Worm (Caenorhabditis elegans) whole organism, early embryonic: ENCODE data around the gene ant-1.1.
A peak's percentile ranks its signal among the peaks of the same experiment; 100 is the strongest.

ENCODE experiments used
- B0310.2 ChIP-seq: sonication (generic microtip); optimal IDR thresholded peaks from 2 replicates; lab custom pipeline; 2016; ENCODE audit warnings: mild to moderate bottlenecking, missing genetic modification characterization, missing compliant biosample characterization
- F13C5.2 ChIP-seq: sonication (generic microtip); optimal IDR thresholded peaks from 2 replicates; lab custom pipeline; 2017; ENCODE audit warnings: mild to moderate bottlenecking, missing genetic modification characterization, inconsistent platforms, missing compliant biosample characterization
- aly-1 ChIP-seq: sonication (generic microtip); optimal IDR thresholded peaks from 2 replicates; lab custom pipeline; 2016; ENCODE audit warnings: missing genetic modification characterization, missing compliant biosample characterization
- ama-1 ChIP-seq: fragments of 150-350 bp; optimal IDR thresholded peaks from 2 replicates; lab custom pipeline; 2014
- ceh-13 ChIP-seq: fragments of 200-800 bp; sonication (Bioruptor generic); optimal IDR thresholded peaks from 2 replicates; lab custom pipeline; 2018; ENCODE audit warnings: mild to moderate bottlenecking, missing genetic modification characterization, missing compliant biosample characterization
- ceh-36 ChIP-seq: sonication (generic microtip); optimal IDR thresholded peaks from 2 replicates; lab custom pipeline; 2016; ENCODE audit warnings: missing genetic modification characterization, inconsistent platforms, missing compliant biosample characterization
- ets-7 ChIP-seq: sonication (generic microtip); optimal IDR thresholded peaks from 2 replicates; lab custom pipeline; 2016; ENCODE audit warnings: missing genotype, missing genetic modification characterization, missing compliant biosample characterization
- flt-1 ChIP-seq: fragments of 200-800 bp; sonication (Bioruptor generic); IDR thresholded peaks from 2 replicates; pipeline ENCODE4 v1.3.6; 2022; ENCODE audit warnings: missing genetic modification characterization, missing compliant biosample characterization
- hmbx-1 ChIP-seq: sonication (generic microtip); optimal IDR thresholded peaks from 2 replicates; lab custom pipeline; 2016; ENCODE audit warnings: mild to moderate bottlenecking, missing genetic modification characterization, missing compliant biosample characterization
- hmg-4 ChIP-seq: fragments of 200-800 bp; sonication (Bioruptor generic); optimal IDR thresholded peaks from 2 replicates; lab custom pipeline; 2018; ENCODE audit warnings: mild to moderate bottlenecking, missing genetic modification characterization, missing compliant biosample characterization
- hnd-1 ChIP-seq: sonication (generic microtip); optimal IDR thresholded peaks from 2 replicates; lab custom pipeline; 2016; ENCODE audit warnings: missing genetic modification characterization, missing compliant biosample characterization
- pes-1 ChIP-seq: fragments of 200-800 bp; sonication (Bioruptor generic); IDR thresholded peaks from 2 replicates; pipeline ENCODE4 v1.3.6; 2022; ENCODE audit warnings: missing genetic modification reagents, missing genetic modification characterization, missing compliant biosample characterization
- scrt-1 ChIP-seq: fragments of 200-800 bp; sonication (Bioruptor generic); IDR thresholded peaks from 2 replicates; pipeline ENCODE4 v1.3.6; 2022; ENCODE audit warnings: missing genetic modification characterization, missing compliant biosample characterization
- sea-1 ChIP-seq: fragments of 200-800 bp; sonication (Bioruptor generic); conservative IDR thresholded peaks from 2 replicates; pipeline ENCODE4 v1.3.6; 2022; ENCODE audit warnings: missing genetic modification characterization, missing compliant biosample characterization
- tbx-11 ChIP-seq: fragments of 200-800 bp; sonication (Bioruptor generic); IDR thresholded peaks from 2 replicates; pipeline ENCODE4 v1.3.6; 2022; ENCODE audit warnings: missing genetic modification characterization, missing compliant biosample characterization
- tbx-37 ChIP-seq: fragments of 200-800 bp; sonication (Bioruptor generic); conservative IDR thresholded peaks from 2 replicates; pipeline ENCODE4 v1.3.6; 2022; ENCODE audit warnings: missing genetic modification reagents, missing genetic modification characterization, missing compliant biosample characterization
- tra-4 ChIP-seq: sonication (generic microtip); optimal IDR thresholded peaks from 2 replicates; lab custom pipeline; 2017; ENCODE audit warnings: missing genetic modification characterization, missing compliant biosample characterization

The ant-1.1 gene

ce11 chrIII:13457305-13457704 lies 5.7 kb upstream of the ant-1.1 start:
- TF ChIP-seq tra-4 (tag; lab: Kevin White, UChicago): no peak
- TF ChIP-seq hmg-4 (GFP tag; lab: Kevin White, UChicago): no peak
- no peak for TF ChIP-seq hmbx-1
- no peak for TF ChIP-seq ets-7 (tag; lab: Kevin White, UChicago)
- no peak for TF ChIP-seq aly-1 (tag; lab: Kevin White, UChicago)
- no peak for TF ChIP-seq flt-1 (GFP tag; lab: Robert Waterston, UW)
- TF ChIP-seq F13C5.2: no peak
- TF ChIP-seq B0310.2 (tag; lab: Kevin White, UChicago): no peak
- TF ChIP-seq ceh-13 (GFP tag; lab: Kevin White, UChicago): no peak
- no peak for TF ChIP-seq ama-1 (lab: Kevin White, UChicago)
- no peak for TF ChIP-seq scrt-1 (GFP tag; lab: Robert Waterston, UW)
- no peak for TF ChIP-seq hnd-1 (tag; lab: Kevin White, UChicago)
- no peak for TF ChIP-seq pes-1 (GFP tag; lab: Robert Waterston, UW)

ce11 chrIII:13458978-13459596 lies 3.9 kb upstream of the ant-1.1 start, which contains the start of gene tag-164:
Gene tag-164, plus strand, starts transcription at chrIII:13459546.
- no peak for TF ChIP-seq tbx-11 (GFP tag; lab: Robert Waterston, UW)
- TF ChIP-seq hmg-4 (GFP tag; lab: Kevin White, UChicago): no peak
- no peak for TF ChIP-seq ama-1 (lab: Kevin White, UChicago)
- no peak for TF ChIP-seq ceh-13 (GFP tag; lab: Kevin White, UChicago)
- TF ChIP-seq hnd-1 (tag; lab: Kevin White, UChicago): no peak
- TF ChIP-seq flt-1 (GFP tag; lab: Robert Waterston, UW): no peak
- TF ChIP-seq ets-7 (tag; lab: Kevin White, UChicago): no peak
- TF ChIP-seq aly-1 (tag; lab: Kevin White, UChicago): no peak
- TF ChIP-seq pes-1 (GFP tag; lab: Robert Waterston, UW): no peak
- TF ChIP-seq tbx-37 (GFP tag; lab: Robert Waterston, UW): no peak
- TF ChIP-seq hmbx-1: no peak
- TF ChIP-seq B0310.2 (tag; lab: Kevin White, UChicago): no peak
- TF ChIP-seq F13C5.2: no peak
- TF ChIP-seq scrt-1 (GFP tag; lab: Robert Waterston, UW): no peak
- TF ChIP-seq tra-4 (tag; lab: Kevin White, UChicago): no peak
- TF ChIP-seq sea-1: no peak
- no peak for TF ChIP-seq ceh-36

ce11 chrIII:13461535-13461934 lies 1.4 kb upstream of the ant-1.1 start:
- TF ChIP-seq tra-4 (tag; lab: Kevin White, UChicago): no peak
- TF ChIP-seq tbx-37 (GFP tag; lab: Robert Waterston, UW): no peak
- TF ChIP-seq hnd-1 (tag; lab: Kevin White, UChicago): no peak
- TF ChIP-seq scrt-1 (GFP tag; lab: Robert Waterston, UW): no peak
- no peak for TF ChIP-seq hmbx-1
- no peak for TF ChIP-seq F13C5.2
- TF ChIP-seq ceh-13 (GFP tag; lab: Kevin White, UChicago): no peak
- TF ChIP-seq flt-1 (GFP tag; lab: Robert Waterston, UW): no peak
- TF ChIP-seq aly-1 (tag; lab: Kevin White, UChicago): no peak
- no peak for TF ChIP-seq pes-1 (GFP tag; lab: Robert Waterston, UW)
- no peak for TF ChIP-seq ama-1 (lab: Kevin White, UChicago)
- no peak for TF ChIP-seq sea-1
- no peak for TF ChIP-seq ceh-36
- no peak for TF ChIP-seq B0310.2 (tag; lab: Kevin White, UChicago)
- TF ChIP-seq ets-7 (tag; lab: Kevin White, UChicago): no peak
- no peak for TF ChIP-seq hmg-4 (GFP tag; lab: Kevin White, UChicago)
- TF ChIP-seq tbx-11 (GFP tag; lab: Robert Waterston, UW): no peak

- TF ChIP-seq tra-4 (tag; lab: Kevin White, UChicago) (no peak), pes-1 (GFP tag; lab: Robert Waterston, UW) (no peak), hmg-4 (GFP tag; lab: Kevin White, UChicago) (no peak), ama-1 (lab: Kevin White, UChicago) (no peak), hnd-1 (tag; lab: Kevin White, UChicago) (no peak), hmbx-1 (no peak), B0310.2 (tag; lab: Kevin White, UChicago) (no peak)
Observed at ce11 chrIII:13462138-13462634, 777 bp upstream of the ant-1.1 start, which contains the start of the genes abcf-2 and T27E9.2. Gene abcf-2, minus strand, starts transcription at chrIII:13462238. Gene T27E9.2, minus strand, starts transcription at chrIII:13462584.

ce11 chrIII:13464493-13465362 lies 1.8 kb downstream of the ant-1.1 start, which contains the start of gene kel-3:
Gene kel-3, plus strand, starts transcription at chrIII:13464820.
- TF ChIP-seq hnd-1 (tag; lab: Kevin White, UChicago): no peak
- TF ChIP-seq pes-1 (GFP tag; lab: Robert Waterston, UW): no peak
- no peak for TF ChIP-seq hmbx-1
- TF ChIP-seq tra-4 (tag; lab: Kevin White, UChicago): no peak
- TF ChIP-seq ama-1 (lab: Kevin White, UChicago): peak; percentile 62
- no peak for TF ChIP-seq sea-1
- TF ChIP-seq B0310.2 (tag; lab: Kevin White, UChicago): no peak
- no peak for TF ChIP-seq hmg-4 (GFP tag; lab: Kevin White, UChicago)

- TF ChIP-seq hmg-4 (GFP tag; lab: Kevin White, UChicago): no peak
- no peak for TF ChIP-seq scrt-1 (GFP tag; lab: Robert Waterston, UW)
- no peak for TF ChIP-seq hnd-1 (tag; lab: Kevin White, UChicago)
- no peak for TF ChIP-seq tbx-37 (GFP tag; lab: Robert Waterston, UW)
- TF ChIP-seq ceh-13 (GFP tag; lab: Kevin White, UChicago): no peak
- no peak for TF ChIP-seq hmbx-1
- no peak for TF ChIP-seq B0310.2 (tag; lab: Kevin White, UChicago)
- no peak for TF ChIP-seq pes-1 (GFP tag; lab: Robert Waterston, UW)
- TF ChIP-seq F13C5.2: no peak
- no peak for TF ChIP-seq tra-4 (tag; lab: Kevin White, UChicago)
- no peak for TF ChIP-seq sea-1
- no peak for TF ChIP-seq ama-1 (lab: Kevin White, UChicago)
- TF ChIP-seq tbx-11 (GFP tag; lab: Robert Waterston, UW): no peak
Observed at ce11 chrIII:13465918-13466592, 3.1 kb downstream of the ant-1.1 start, which contains the start of gene cdk-5. Gene cdk-5, minus strand, starts transcription at chrIII:13466342.
